Fruit fly (Drosophila melanogaster): Measurements from ENCODE around the gene Ube4A.

dm6 chr2L:6649085-6649754 lies 9.1 kb upstream of the Ube4A start, which contains the start of the genes CG31635 and Tango1:
- TF ChIP-seq net (GFP tag; optimal IDR thresholded peaks at IDR 0.05), result no peak
- TF ChIP-seq cyc (GFP tag; optimal IDR thresholded peaks at IDR 0.05), result peak; percentile 53
- no peak for TF ChIP-seq CG10669 (GFP tag; optimal IDR thresholded peaks at IDR 0.05)
- no peak for TF ChIP-seq Hr4 (GFP tag; optimal IDR thresholded peaks at IDR 0.05)
- no peak for TF ChIP-seq CG6792 (GFP tag; optimal IDR thresholded peaks at IDR 0.05)

Measured in whole organism, prepupa.